Worm (Caenorhabditis elegans) whole organism, L4 larva: ENCODE measurements around the gene arrd-28.

Experiments used
- ama-1 ChIP-seq: fragments of 150-350 bp; optimal IDR thresholded peaks from 2 replicates; lab custom pipeline; 2014; ENCODE audit warnings: inconsistent platforms, mixed read lengths
- ceh-82 ChIP-seq: sonication (generic microtip); optimal IDR thresholded peaks from 2 replicates; lab custom pipeline; 2017; ENCODE audit warnings: missing biosample characterization, missing genetic modification characterization
- cey-2 ChIP-seq: sonication (generic microtip); optimal IDR thresholded peaks from 3 replicates; lab custom pipeline; 2017; ENCODE audit warnings: missing genetic modification characterization, mild to moderate bottlenecking, missing compliant biosample characterization, antibody characterized with exemption, borderline replicate concordance; ENCODE audit not compliant: insufficient read depth
- dpl-1 ChIP-seq: fragments of 150-350 bp; optimal IDR thresholded peaks from 2 replicates; lab custom pipeline; 2014; ENCODE audit warnings: missing biosample characterization, missing genetic modification reagents, missing genetic modification characterization
- duxl-1 ChIP-seq: sonication (generic microtip); optimal IDR thresholded peaks from 2 replicates; lab custom pipeline; 2016; ENCODE audit warnings: mild to moderate bottlenecking, missing genetic modification characterization, moderate library complexity, missing compliant biosample characterization; ENCODE audit not compliant: poor library complexity
- dve-1 ChIP-seq: sonication (generic microtip); optimal IDR thresholded peaks from 2 replicates; lab custom pipeline; 2017; ENCODE audit warnings: antibody characterized with exemption, mild to moderate bottlenecking, missing genetic modification characterization, missing compliant biosample characterization; ENCODE audit not compliant: insufficient read depth
- lin-39 ChIP-seq: fragments of 150-350 bp; optimal IDR thresholded peaks from 2 replicates; lab custom pipeline; 2014; ENCODE audit warnings: missing biosample characterization, missing genetic modification reagents, missing genetic modification characterization
- lir-3 ChIP-seq: sonication (generic microtip); optimal IDR thresholded peaks from 2 replicates; lab custom pipeline; 2016; ENCODE audit warnings: mild to moderate bottlenecking, missing genetic modification characterization, missing compliant biosample characterization
- nhr-10 ChIP-seq: fragments of 150-350 bp; optimal IDR thresholded peaks from 2 replicates; lab custom pipeline; 2014; ENCODE audit warnings: missing biosample characterization, missing genetic modification characterization
- nhr-237 ChIP-seq: sonication (generic microtip); optimal IDR thresholded peaks from 2 replicates; lab custom pipeline; 2017; ENCODE audit warnings: missing biosample characterization, missing genetic modification characterization
- nhr-76 ChIP-seq: fragments of 150-350 bp; optimal IDR thresholded peaks from 2 replicates; lab custom pipeline; 2014; ENCODE audit warnings: missing biosample characterization, missing genetic modification characterization
- pqm-1 ChIP-seq: sonication (generic microtip); optimal IDR thresholded peaks from 2 replicates; lab custom pipeline; 2017; ENCODE audit warnings: missing biosample characterization, missing genetic modification characterization
- sdz-12 ChIP-seq: fragments of 200-800 bp; sonication (Bioruptor generic); optimal IDR thresholded peaks from 2 replicates; lab custom pipeline; 2018; ENCODE audit warnings: mild to moderate bottlenecking, missing genetic modification characterization, missing compliant biosample characterization
- ztf-7 ChIP-seq: fragments of 150-350 bp; optimal IDR thresholded peaks from 2 replicates; lab custom pipeline; 2014; ENCODE audit warnings: missing biosample characterization, missing genetic modification characterization

DNA sequence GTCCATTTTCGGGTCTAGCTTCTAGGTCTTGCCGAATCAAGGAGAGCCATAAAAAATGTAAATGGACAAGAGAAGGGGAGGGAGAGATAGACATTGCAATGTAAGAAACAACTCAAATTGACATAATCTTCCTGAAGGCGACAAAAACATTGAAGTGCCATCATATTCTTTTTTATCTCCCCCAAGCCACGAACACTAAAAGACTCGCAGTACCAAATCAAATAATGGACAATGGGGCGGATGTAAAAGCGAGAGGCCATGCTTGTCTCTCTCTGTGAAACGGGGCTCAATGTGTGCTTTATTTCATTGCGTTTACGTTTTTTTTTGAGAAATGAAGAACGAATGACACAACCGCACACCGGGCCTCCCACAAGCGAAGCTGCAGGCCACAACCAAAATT lies 42.0 kb downstream of the arrd-28 start:
- TF ChIP-seq nhr-237 (tag; lab: Kevin White, UChicago): no peak
- no peak for TF ChIP-seq nhr-10 (tag; lab: Kevin White, UChicago)
- no peak for TF ChIP-seq sdz-12 (GFP tag; lab: Kevin White, UChicago)
- TF ChIP-seq ama-1 (lab: Kevin White, UChicago): no peak
- no peak for TF ChIP-seq nhr-76
- TF ChIP-seq lin-39: no peak
- no peak for TF ChIP-seq pqm-1
- no peak for TF ChIP-seq ceh-82 (tag; lab: Kevin White, UChicago)
- no peak for TF ChIP-seq dpl-1 (GFP tag; lab: Kevin White, UChicago)
- no peak for TF ChIP-seq cey-2 (tag; lab: Kevin White, UChicago)
- no peak for TF ChIP-seq dve-1 (tag; lab: Kevin White, UChicago)
- TF ChIP-seq lir-3 (tag; lab: Kevin White, UChicago): no peak
- TF ChIP-seq duxl-1 (tag; lab: Kevin White, UChicago): no peak
- no peak for TF ChIP-seq ztf-7 (tag; lab: Kevin White, UChicago)
